Worm (Caenorhabditis elegans) whole organism, L3 larva: ENCODE data around the gene Y39A1A.27.

Source experiments
- R02D3.7 ChIP-seq: fragments of 150-350 bp; optimal IDR thresholded peaks from 2 replicates; lab custom pipeline; 2014; ENCODE audit warnings: missing biosample characterization, missing genetic modification characterization
- ZK546.5 ChIP-seq: sonication (generic microtip); optimal IDR thresholded peaks from 2 replicates; lab custom pipeline; 2017; ENCODE audit warnings: missing biosample characterization, missing genetic modification characterization
- aly-2 ChIP-seq: fragments of 150-350 bp; optimal IDR thresholded peaks from 2 replicates; lab custom pipeline; 2014; ENCODE audit warnings: missing biosample characterization, missing genetic modification characterization
- ceh-16 ChIP-seq: sonication (generic microtip); optimal IDR thresholded peaks from 2 replicates; lab custom pipeline; 2017; ENCODE audit warnings: missing biosample characterization, missing genetic modification characterization
- ceh-28 ChIP-seq: fragments of 150-350 bp; optimal IDR thresholded peaks from 2 replicates; lab custom pipeline; 2014; ENCODE audit warnings: missing biosample characterization, missing genetic modification reagents, missing genetic modification characterization
- ceh-82 ChIP-seq: fragments of 150-350 bp; optimal IDR thresholded peaks from 2 replicates; lab custom pipeline; 2014; ENCODE audit warnings: missing biosample characterization, missing genetic modification characterization
- ceh-9 ChIP-seq: sonication (generic microtip); optimal IDR thresholded peaks from 2 replicates; lab custom pipeline; 2018; ENCODE audit warnings: missing biosample characterization, missing genetic modification characterization
- daf-12 ChIP-seq: fragments of 150-350 bp; optimal IDR thresholded peaks from 2 replicates; lab custom pipeline; 2014; ENCODE audit warnings: missing biosample characterization, missing genetic modification reagents, missing genetic modification characterization
- egl-27 ChIP-seq: sonication (generic microtip); optimal IDR thresholded peaks from 4 replicates; lab custom pipeline; 2017; ENCODE audit warnings: missing biosample characterization, missing genetic modification reagents, missing genetic modification characterization
- egl-5 ChIP-seq: fragments of 150-350 bp; optimal IDR thresholded peaks from 2 replicates; lab custom pipeline; 2017; ENCODE audit warnings: missing biosample characterization, missing genetic modification reagents, missing genetic modification characterization, inconsistent platforms
- elt-2 ChIP-seq: sonication (generic microtip); optimal IDR thresholded peaks from 2 replicates; lab custom pipeline; 2016; ENCODE audit warnings: missing genetic modification reagents, mild to moderate bottlenecking, missing genetic modification characterization, missing compliant biosample characterization
- elt-3 ChIP-seq, 3 experiments: fragments of 150-350 bp in 1 of 3; sonication (generic microtip) in 2 of 3; optimal IDR thresholded peaks; 2 replicates in 2 of 3; 4 replicates in 1 of 3; lab custom pipeline; 2014 to 2017; ENCODE audit warnings: missing biosample characterization in 3 of 3, missing genetic modification characterization in 3 of 3
- eor-1 ChIP-seq, 2 experiments: fragments of 150-350 bp; optimal IDR thresholded peaks; 2 replicates each; lab custom pipeline; 2014 to 2018; ENCODE audit warnings: missing biosample characterization in 2 of 2, missing genetic modification characterization in 2 of 2
- fkh-10 ChIP-seq: sonication (generic microtip); optimal IDR thresholded peaks from 2 replicates; lab custom pipeline; 2017; ENCODE audit warnings: missing biosample characterization, missing genetic modification reagents, missing genetic modification characterization
- fos-1 ChIP-seq: fragments of 150-350 bp; optimal IDR thresholded peaks from 2 replicates; lab custom pipeline; 2014; ENCODE audit warnings: missing biosample characterization, missing genetic modification characterization
- hmg-11 ChIP-seq: sonication (generic microtip); optimal IDR thresholded peaks from 2 replicates; lab custom pipeline; 2016; ENCODE audit warnings: missing genetic modification characterization, missing compliant biosample characterization
- lin-15B ChIP-seq: fragments of 150-350 bp; optimal IDR thresholded peaks from 2 replicates; lab custom pipeline; 2014; ENCODE audit warnings: missing biosample characterization, missing genetic modification characterization
- mdl-1 ChIP-seq: fragments of 150-350 bp; optimal IDR thresholded peaks from 2 replicates; lab custom pipeline; 2014; ENCODE audit warnings: missing biosample characterization, missing genetic modification characterization
- nfya-1 ChIP-seq: sonication (generic microtip); optimal IDR thresholded peaks from 2 replicates; lab custom pipeline; 2017; ENCODE audit warnings: missing genetic modification characterization, mild to moderate bottlenecking, missing compliant biosample characterization, antibody characterized with exemption, moderate library complexity; ENCODE audit not compliant: insufficient read depth
- nhr-11 ChIP-seq: fragments of 150-350 bp; optimal IDR thresholded peaks from 2 replicates; lab custom pipeline; 2014; ENCODE audit warnings: missing biosample characterization, missing genetic modification characterization
- nhr-12 ChIP-seq: fragments of 150-350 bp; optimal IDR thresholded peaks from 2 replicates; lab custom pipeline; 2014; ENCODE audit warnings: missing biosample characterization, missing genetic modification characterization
- nhr-237 ChIP-seq: fragments of 150-350 bp; optimal IDR thresholded peaks from 2 replicates; lab custom pipeline; 2014; ENCODE audit warnings: missing biosample characterization, missing genetic modification characterization
- nhr-28 ChIP-seq: fragments of 150-350 bp; optimal IDR thresholded peaks from 2 replicates; lab custom pipeline; 2014; ENCODE audit warnings: missing biosample characterization, missing genetic modification characterization
- nhr-43 ChIP-seq: sonication (generic microtip); optimal IDR thresholded peaks from 2 replicates; lab custom pipeline; 2016; ENCODE audit warnings: mild to moderate bottlenecking, missing genetic modification characterization, missing compliant biosample characterization; ENCODE audit not compliant: poor library complexity, severe bottlenecking
- pha-4 ChIP-seq: fragments of 150-350 bp; optimal IDR thresholded peaks from 2 replicates; lab custom pipeline; 2014; ENCODE audit warnings: missing biosample characterization, missing genetic modification reagents, missing genetic modification characterization
- sea-2 ChIP-seq: fragments of 150-350 bp; sonication (generic microtip); optimal IDR thresholded peaks from 4 replicates; lab custom pipeline; 2014; ENCODE audit warnings: missing biosample characterization, missing genetic modification reagents, missing genetic modification characterization
- skn-1 ChIP-seq: fragments of 150-350 bp; optimal IDR thresholded peaks from 2 replicates; lab custom pipeline; 2014; ENCODE audit warnings: missing biosample characterization, missing genetic modification characterization
- tbx-2 ChIP-seq: sonication (generic microtip); optimal IDR thresholded peaks from 2 replicates; lab custom pipeline; 2016; ENCODE audit warnings: mild to moderate bottlenecking, missing genetic modification characterization, missing compliant biosample characterization
- unc-39 ChIP-seq: sonication (generic microtip); optimal IDR thresholded peaks from 4 replicates; lab custom pipeline; 2017; ENCODE audit warnings: missing biosample characterization, missing genetic modification characterization
- unc-62 ChIP-seq: fragments of 150-350 bp; sonication (generic microtip); optimal IDR thresholded peaks from 4 replicates; lab custom pipeline; 2014; ENCODE audit warnings: missing biosample characterization, missing genetic modification reagents, missing genetic modification characterization
- zag-1 ChIP-seq: fragments of 150-350 bp; optimal IDR thresholded peaks from 2 replicates; lab custom pipeline; 2014; ENCODE audit warnings: missing biosample characterization, missing genetic modification characterization
- ztf-11 ChIP-seq: fragments of 150-350 bp; optimal IDR thresholded peaks from 2 replicates; lab custom pipeline; 2014; ENCODE audit warnings: missing biosample characterization, missing genetic modification characterization

Y39A1A.27 gene

DNA sequence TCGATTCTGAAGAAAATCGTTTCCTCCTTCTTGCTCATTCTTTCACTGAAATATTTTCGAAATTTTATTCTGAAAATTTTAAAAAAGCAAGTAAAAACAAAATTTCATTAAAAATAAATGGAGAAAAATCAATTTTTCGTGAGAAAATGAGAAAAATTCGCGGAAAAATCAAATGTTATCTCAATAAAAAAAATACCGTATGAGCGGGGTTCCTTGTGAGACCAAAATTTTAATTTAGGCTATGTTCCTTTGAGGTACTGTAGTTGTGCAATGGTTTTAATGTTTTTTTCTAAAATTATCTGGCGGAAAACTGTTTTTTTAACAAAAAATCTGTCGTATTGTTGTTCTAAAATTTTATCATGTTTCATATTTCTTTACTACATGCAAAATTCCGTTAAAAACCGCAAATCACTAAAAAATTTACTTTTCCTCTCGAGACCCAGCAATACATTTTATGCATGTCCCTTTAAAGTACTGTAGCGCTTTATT, 38.6 kb upstream of the Y39A1A.27 start, which contains the start of gene epg-6:
Gene epg-6 (minus strand): TSS at position 51 of the 489 bp plus-strand sequence.
- TF ChIP-seq unc-62 (GFP tag; lab: Kevin White, UChicago) (no peak), nhr-237 (tag; lab: Kevin White, UChicago) (no peak), fos-1 (tag; lab: Kevin White, UChicago) (no peak), nfya-1 (tag; lab: Kevin White, UChicago) (no peak)

DNA sequence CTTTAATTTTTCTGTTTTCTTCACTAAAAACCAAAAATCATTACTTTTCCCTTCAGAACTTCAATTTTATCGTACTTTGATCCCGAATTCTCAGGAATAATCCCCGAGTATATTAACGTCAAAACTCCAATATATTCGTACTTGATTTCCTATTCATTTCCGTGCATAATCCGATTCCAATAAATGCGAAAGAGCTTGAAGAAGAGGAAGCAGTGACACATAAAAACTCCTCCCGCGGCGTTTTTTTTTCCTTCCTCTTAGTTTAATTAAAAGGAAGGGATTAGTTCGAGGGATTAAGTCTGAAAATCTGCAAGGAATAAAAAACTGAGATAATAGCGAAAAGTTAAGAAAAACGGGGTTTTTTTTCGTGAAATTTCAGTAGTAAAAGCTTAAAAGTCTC, 37.9 kb upstream of the Y39A1A.27 start:
- peak; percentile 38 for TF ChIP-seq nhr-11
- no peak for TF ChIP-seq nhr-43 (tag; lab: Kevin White, UChicago)

DNA sequence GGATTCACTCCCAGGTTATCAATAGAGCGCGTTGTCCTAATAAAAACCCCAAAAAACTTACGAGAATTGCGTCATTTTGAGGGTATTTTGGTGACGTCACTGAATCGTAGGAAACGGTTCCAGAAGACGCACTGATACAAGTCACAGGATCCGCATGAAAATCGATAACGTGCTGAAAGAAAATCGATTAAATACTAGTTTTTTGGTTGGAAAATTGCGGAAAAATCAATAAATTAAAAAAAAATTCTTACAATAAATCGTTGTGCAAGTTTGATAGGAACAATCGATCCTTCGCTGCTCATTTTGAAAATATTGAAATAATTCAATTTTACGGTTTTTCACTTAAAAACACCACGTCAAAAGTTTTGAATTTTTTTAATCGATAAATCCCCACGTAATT, 35.5 kb upstream of the Y39A1A.27 start, which contains the start of gene Y39A1A.2:
Gene Y39A1A.2 (minus strand): TSS at position 319 of the 400 bp plus-strand sequence.
- TF ChIP-seq ZK546.5 (tag; lab: Kevin White, UChicago) (no peak), fkh-10 (GFP tag; lab: Kevin White, UChicago) (no peak), ceh-28 (tag; lab: Kevin White, UChicago) (peak; percentile 58), lin-15B (tag; lab: Kevin White, UChicago) (no peak)

DNA sequence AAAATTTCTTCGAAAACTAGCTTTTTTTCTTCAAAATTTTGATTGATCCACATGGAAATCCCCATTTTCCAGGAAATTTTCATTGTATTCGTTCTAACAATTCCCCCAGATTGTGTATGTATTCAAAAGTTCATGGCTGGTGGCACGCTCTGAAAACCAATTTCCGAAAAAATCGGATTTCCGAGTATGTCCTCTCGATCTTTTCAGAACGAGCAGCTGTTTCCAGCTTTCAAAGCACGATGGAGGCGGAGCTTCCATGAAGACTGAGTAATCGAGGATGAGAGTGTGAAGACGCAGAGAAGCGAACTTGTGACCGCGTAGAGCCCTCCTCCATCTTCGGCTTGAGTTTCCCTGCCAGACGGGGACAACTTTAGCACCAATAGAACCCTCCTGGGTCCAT, 34.4 kb upstream of the Y39A1A.27 start:
- TF ChIP-seq nhr-12 (tag; lab: Kevin White, UChicago) (no peak), nfya-1 (tag; lab: Kevin White, UChicago) (peak; percentile 5), hmg-11 (tag; lab: Kevin White, UChicago) (peak; percentile 70)

DNA sequence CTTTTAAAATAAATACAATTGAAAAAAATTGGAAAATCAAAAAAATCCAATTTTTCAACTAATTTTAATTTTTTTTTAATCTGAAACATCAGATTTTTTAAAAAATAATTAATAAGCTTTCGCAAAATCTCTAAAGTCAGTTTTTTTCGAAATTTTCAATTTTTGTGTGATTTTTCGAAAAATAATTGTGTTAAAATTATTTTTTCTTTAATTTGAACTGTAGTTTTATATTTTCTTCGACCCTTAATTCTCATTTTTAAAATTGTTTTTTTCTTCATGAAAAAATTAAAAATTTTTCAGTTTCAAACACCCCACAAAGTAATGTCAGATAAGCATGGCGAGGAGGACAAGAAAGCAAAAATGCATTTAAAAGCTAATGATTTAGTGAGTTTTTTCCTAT, 33.7 kb upstream of the Y39A1A.27 start, which contains the start of gene rabx-5:
Gene rabx-5 (plus strand): TSS at position 301 of the 400 bp plus-strand sequence.
- no peak for TF ChIP-seq zag-1 (tag; lab: Kevin White, UChicago)
- TF ChIP-seq tbx-2, result no peak
- no peak for TF ChIP-seq elt-2 (tag; lab: Kevin White, UChicago)
- no peak for TF ChIP-seq pha-4 (tag; lab: Kevin White, UChicago)
- no peak for TF ChIP-seq eor-1 (tag; optimal IDR thresholded peaks at IDR 0.05; lab: Kevin White, UChicago)
- no peak for TF ChIP-seq nhr-12 (tag; lab: Kevin White, UChicago)
- no peak for TF ChIP-seq sea-2 (GFP tag; lab: Kevin White, UChicago)
- TF ChIP-seq aly-2 (tag; lab: Kevin White, UChicago), result no peak

DNA sequence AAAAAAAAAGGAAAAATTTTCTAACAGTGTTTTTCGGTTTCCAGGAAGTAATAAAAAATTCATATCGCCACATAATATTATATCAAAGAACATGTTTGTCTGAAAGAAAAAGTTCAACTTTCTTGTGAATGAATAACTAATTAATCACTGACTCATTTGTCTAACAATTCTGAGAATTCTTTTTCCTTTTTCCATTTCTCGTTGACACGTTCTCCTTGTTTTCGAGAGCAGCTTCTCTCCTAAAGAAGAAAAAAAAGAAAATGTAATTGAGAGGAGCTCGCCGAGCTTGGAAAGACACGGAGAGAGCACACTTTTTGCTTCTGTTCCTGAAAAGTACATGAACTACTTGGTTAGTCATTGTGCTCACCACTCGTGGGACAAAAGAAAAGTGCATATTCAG, 30.6 kb upstream of the Y39A1A.27 start:
- TF ChIP-seq egl-5 (tag; lab: Kevin White, UChicago) (no peak), nfya-1 (tag; lab: Kevin White, UChicago) (peak; percentile 19)

DNA sequence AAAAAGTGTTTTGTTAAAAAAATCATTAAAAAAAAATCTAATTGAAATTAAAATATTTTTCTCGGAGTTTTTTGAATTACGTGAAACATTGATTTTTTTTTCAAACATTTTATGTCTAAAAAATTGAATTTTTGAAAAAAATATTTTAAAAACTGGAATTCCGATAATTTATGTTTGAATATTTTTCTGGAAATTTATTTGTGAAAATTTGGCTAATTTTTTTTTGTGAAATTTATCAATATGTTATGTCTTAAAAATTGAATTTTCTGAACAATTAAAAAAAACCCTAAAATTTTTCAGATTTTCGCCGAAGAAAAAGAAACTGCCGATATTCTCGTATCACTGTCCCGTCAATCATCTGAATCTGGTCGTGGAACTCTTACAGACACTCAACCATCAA, 26.4 kb upstream of the Y39A1A.27 start, which contains the start of gene Y39A1A.24:
Gene Y39A1A.24 (plus strand): TSS at position 301 of the 400 bp plus-strand sequence.
- TF ChIP-seq ztf-11 (tag; lab: Kevin White, UChicago), result no peak

DNA sequence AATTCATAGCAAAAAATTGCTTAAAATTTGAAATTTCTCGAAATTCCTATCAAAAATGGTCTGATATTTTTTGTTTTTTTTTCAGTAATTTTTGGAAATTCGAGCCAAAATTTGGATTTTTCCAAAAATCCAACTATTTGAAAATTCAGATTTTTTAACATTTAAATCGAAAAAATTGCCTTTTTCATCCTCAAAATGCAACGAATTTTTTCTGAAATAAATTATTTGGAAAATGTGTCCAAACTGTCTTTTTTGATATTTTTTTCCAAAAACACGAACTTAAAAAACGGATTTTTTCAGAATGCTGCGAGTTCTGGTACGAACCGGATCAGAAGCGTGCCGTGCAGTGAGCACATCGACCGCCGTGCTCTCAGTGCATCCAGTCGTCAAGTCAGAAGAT, 23.6 kb upstream of the Y39A1A.27 start, which contains the start of gene mrpl-22:
Gene mrpl-22 (plus strand): TSS at position 301 of the 400 bp plus-strand sequence.
- no peak for TF ChIP-seq fos-1 (tag; lab: Kevin White, UChicago)
- no peak for TF ChIP-seq ceh-9 (tag; lab: Kevin White, UChicago)
- TF ChIP-seq mdl-1 (tag; lab: Kevin White, UChicago), result no peak
- no peak for TF ChIP-seq skn-1 (tag; lab: Kevin White, UChicago)
- no peak for TF ChIP-seq nhr-11
- TF ChIP-seq pha-4 (tag; lab: Kevin White, UChicago), result no peak
- no peak for TF ChIP-seq R02D3.7 (tag; lab: Kevin White, UChicago)
- no peak for TF ChIP-seq egl-27
- no peak for TF ChIP-seq sea-2 (GFP tag; lab: Kevin White, UChicago)
- no peak for TF ChIP-seq daf-12 (tag; lab: Kevin White, UChicago)
- no peak for TF ChIP-seq unc-39 (tag; lab: Kevin White, UChicago)
- no peak for TF ChIP-seq ceh-82
- TF ChIP-seq aly-2 (tag; lab: Kevin White, UChicago), result no peak
- no peak for TF ChIP-seq nhr-28 (tag; lab: Kevin White, UChicago)
- no peak for TF ChIP-seq elt-3 (tag; optimal IDR thresholded peaks at IDR 0.05; lab: Kevin White, UChicago)
- no peak for TF ChIP-seq ceh-16
- TF ChIP-seq nhr-237 (tag; lab: Kevin White, UChicago), result no peak
